Worm (Caenorhabditis elegans) whole organism, midembryonic: ENCODE results near the gene Y6G8.14.

Experiments used
- T22C8.4 ChIP-seq: fragments of 200-800 bp; sonication (Bioruptor generic); IDR thresholded peaks from 2 replicates; pipeline ENCODE4 v1.3.6; 2022; ENCODE audit warnings: missing genetic modification characterization, missing compliant biosample characterization
- cog-1 ChIP-seq: sonication (generic microtip); optimal IDR thresholded peaks from 2 replicates; lab custom pipeline; 2016; ENCODE audit warnings: missing genetic modification characterization, missing compliant biosample characterization
- flt-1 ChIP-seq: fragments of 200-800 bp; sonication (Bioruptor generic); IDR thresholded peaks from 2 replicates; pipeline ENCODE4 v1.3.6; 2022; ENCODE audit warnings: missing genetic modification characterization, missing compliant biosample characterization
- klf-2 ChIP-seq: fragments of 200-800 bp; sonication (Bioruptor generic); conservative IDR thresholded peaks from 2 replicates; pipeline ENCODE4 v1.3.6; 2022; ENCODE audit warnings: missing genetic modification reagents, missing genetic modification characterization, missing compliant biosample characterization
- med-1 ChIP-seq: sonication (generic microtip); optimal IDR thresholded peaks from 2 replicates; lab custom pipeline; 2017; ENCODE audit warnings: missing genetic modification characterization, mild to moderate bottlenecking, missing compliant biosample characterization, antibody characterized with exemption, missing genetic modification reagents; ENCODE audit not compliant: insufficient read depth
- ref-1 ChIP-seq: fragments of 200-800 bp; sonication (Bioruptor generic); conservative IDR thresholded peaks from 2 replicates; pipeline ENCODE4 v1.3.6; 2022; ENCODE audit warnings: missing genetic modification reagents, missing genetic modification characterization, missing compliant biosample characterization
- tab-1 ChIP-seq: fragments of 200-800 bp; sonication (Bioruptor generic); IDR thresholded peaks from 2 replicates; pipeline ENCODE4 v1.3.6; 2022; ENCODE audit warnings: missing genetic modification characterization, missing compliant biosample characterization
- ztf-23 ChIP-seq: fragments of 200-800 bp; sonication (Bioruptor generic); IDR thresholded peaks from 2 replicates; pipeline ENCODE4 v1.3.6; 2022; ENCODE audit warnings: missing genetic modification reagents, missing genetic modification characterization, missing compliant biosample characterization
- ztf-29 ChIP-seq: fragments of 200-800 bp; sonication (Bioruptor generic); IDR thresholded peaks from 2 replicates; pipeline ENCODE4 v1.3.6; 2022; ENCODE audit warnings: missing genetic modification reagents, missing genetic modification characterization, missing compliant biosample characterization

ce11 chrV:17601520-17601919, 12.6 kb downstream of the Y6G8.14 start, which contains the start of gene ztf-25:
- TF ChIP-seq klf-2 (GFP tag; lab: Robert Waterston, UW) (no peak), med-1 (no peak), cog-1 (tag; lab: Kevin White, UChicago) (no peak), tab-1 (GFP tag; lab: Robert Waterston, UW) (no peak), ztf-29 (GFP tag; lab: Robert Waterston, UW) (no peak), flt-1 (GFP tag; lab: Robert Waterston, UW) (no peak), ref-1 (GFP tag; lab: Robert Waterston, UW) (no peak), T22C8.4 (GFP tag; lab: Robert Waterston, UW) (no peak), ztf-23 (GFP tag; lab: Robert Waterston, UW) (no peak)
